2 fruit fly cellular contexts compared by ENCODE assay signal in the genomic region with DNA sequence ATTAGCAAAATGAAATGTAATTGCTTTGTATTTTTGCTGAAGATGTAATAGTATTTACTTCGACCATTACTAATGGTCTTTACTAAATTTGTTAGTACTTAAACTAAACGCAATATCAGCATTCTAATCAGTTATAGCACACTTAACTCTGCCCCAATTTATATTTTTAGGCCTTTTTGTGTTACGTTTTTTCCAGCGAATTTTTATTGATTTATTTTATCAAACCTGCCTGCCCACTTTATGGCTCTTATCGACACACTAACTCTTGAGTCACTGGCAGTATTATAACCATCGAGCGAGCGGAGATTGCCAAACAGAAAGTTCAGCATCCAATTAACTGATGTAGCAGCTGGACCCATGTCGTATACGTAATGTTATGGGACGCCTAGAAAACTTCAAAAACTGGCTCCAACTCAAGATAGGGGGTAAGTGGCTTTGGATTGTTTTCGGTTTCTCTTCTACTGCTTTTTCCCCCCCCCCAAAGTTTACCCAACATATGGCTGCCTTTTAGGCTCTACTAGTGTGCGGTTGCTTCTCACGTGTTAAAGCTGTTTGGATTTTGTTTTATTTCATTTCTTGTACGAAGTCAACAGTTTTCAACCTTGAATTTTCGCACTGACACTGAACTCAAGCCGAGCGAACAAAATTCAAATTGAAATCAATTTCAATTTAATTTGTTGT.
A peak's percentile ranks its signal among the peaks of the same experiment; 100 is the strongest.
TF ChIP-seq lines count a peak whose summit lies in the region.

No protein-coding gene starts in this region.

- no peak for TF ChIP-seq CTCF in whole organism, embryonic (GFP tag; optimal IDR thresholded peaks at IDR 0.05; lab: Kevin White, UChicago)

TF ChIP-seq in whole organism, adult, 20 proteins besides CTCF, POLR2A, EP300 and RAD21:
- TF ChIP-seq CG12768 (GFP tag; optimal IDR thresholded peaks at IDR 0.05; lab: Kevin White, UChicago) (peak; percentile 44), kay (GFP tag; lab: Kevin White, UChicago; ENCODE audit: borderline replicate concordance) (peak; percentile 80), CG5204 (GFP tag; optimal IDR thresholded peaks at IDR 0.05; lab: Kevin White, UChicago) (no peak)

TF ChIP-seq in whole organism, embryonic, 481 proteins besides CTCF, POLR2A, EP300 and RAD21 (continues in another document):
- TF ChIP-seq CG32532 (GFP tag; IDR thresholded peaks at IDR 0.05; lab: Robert Waterston, UW) (no peak), tin (GFP tag; optimal IDR thresholded peaks at IDR 0.05; lab: Kevin White, UChicago) (no peak), fd102C (GFP tag; optimal IDR thresholded peaks at IDR 0.05; lab: Kevin White, UChicago) (no peak), tio (GFP tag; optimal IDR thresholded peaks at IDR 0.05; lab: Kevin White, UChicago) (no peak), lola (GFP tag; optimal IDR thresholded peaks at IDR 0.05; lab: Kevin White, UChicago) (no peak), fd64A (GFP tag; optimal IDR thresholded peaks at IDR 0.05; lab: Kevin White, UChicago) (no peak), CG2199 (GFP tag; IDR thresholded peaks at IDR 0.05; lab: Robert Waterston, UW) (no peak), fu2 (GFP tag; optimal IDR thresholded peaks at IDR 0.05; lab: Kevin White, UChicago) (no peak), CG15073 (GFP tag; optimal IDR thresholded peaks at IDR 0.05; lab: Kevin White, UChicago) (no peak), CG7928 (GFP tag; optimal IDR thresholded peaks at IDR 0.05; lab: Kevin White, UChicago) (no peak), Xbp1 (GFP tag; optimal IDR thresholded peaks at IDR 0.05; lab: Kevin White, UChicago) (no peak), Doc2 (GFP tag; IDR thresholded peaks at IDR 0.05; lab: Robert Waterston, UW) (no peak), CG13775 (GFP tag; optimal IDR thresholded peaks at IDR 0.05; lab: Kevin White, UChicago) (no peak), otp (GFP tag; IDR thresholded peaks at IDR 0.05; lab: Robert Waterston, UW) (0 out of 3 replicates have a peak, but pooled peaks have one; percentile 26), klu (GFP tag; IDR thresholded peaks at IDR 0.05; lab: Robert Waterston, UW) (no peak), exex (tag; optimal IDR thresholded peaks at IDR 0.05; lab: Kevin White, UChicago) (peak; percentile 44), CoRest (tag; optimal IDR thresholded peaks at IDR 0.05; lab: Kevin White, UChicago) (no peak), CG1832 (GFP tag; optimal IDR thresholded peaks at IDR 0.05; lab: Kevin White, UChicago) (no peak), Fer1 (GFP tag; optimal IDR thresholded peaks at IDR 0.05; lab: Kevin White, UChicago) (no peak), gfzf (GFP tag; optimal IDR thresholded peaks at IDR 0.05; lab: Kevin White, UChicago) (no peak), CG9215 (GFP tag; IDR thresholded peaks at IDR 0.05; lab: Robert Waterston, UW) (no peak), p53 (GFP tag; optimal IDR thresholded peaks at IDR 0.05; lab: Kevin White, UChicago) (no peak), eyg (GFP tag; optimal IDR thresholded peaks at IDR 0.05; lab: Kevin White, UChicago) (no peak), CG10543 (GFP tag; optimal IDR thresholded peaks at IDR 0.05; lab: Kevin White, UChicago) (no peak), CG17568 (GFP tag; optimal IDR thresholded peaks at IDR 0.05; lab: Kevin White, UChicago) (no peak), schlank (tag; optimal IDR thresholded peaks at IDR 0.05; lab: Kevin White, UChicago) (no peak), CHES-1-like (GFP tag; optimal IDR thresholded peaks at IDR 0.05; lab: Kevin White, UChicago) (no peak), emc (GFP tag; optimal IDR thresholded peaks at IDR 0.05; lab: Kevin White, UChicago) (no peak), CG7372 (GFP tag; IDR thresholded peaks at IDR 0.05; lab: Robert Waterston, UW) (0 out of 2 replicates have a peak, but pooled peaks have one; percentile 36), H2.0 (GFP tag; IDR thresholded peaks at IDR 0.05; lab: Robert Waterston, UW) (no peak), CG16813 (GFP tag; IDR thresholded peaks at IDR 0.05; lab: Robert Waterston, UW; ENCODE audit: partially characterized antibody) (no peak), Mrtf (GFP tag; IDR thresholded peaks at IDR 0.05; lab: Robert Waterston, UW) (no peak), run (tag; optimal IDR thresholded peaks at IDR 0.05; lab: Kevin White, UChicago) (no peak), seq (GFP tag; IDR thresholded peaks at IDR 0.05; lab: Robert Waterston, UW) (no peak), CG12769 (tag; optimal IDR thresholded peaks at IDR 0.05; lab: Kevin White, UChicago) (peak; percentile 82), bbx (GFP tag; IDR thresholded peaks at IDR 0.05; lab: Robert Waterston, UW; ENCODE audit: partially characterized antibody) (no peak), CG11093 (GFP tag; IDR thresholded peaks at IDR 0.05; lab: Robert Waterston, UW) (no peak), Ptx1 (GFP tag; IDR thresholded peaks at IDR 0.05; lab: Robert Waterston, UW) (no peak), Med (GFP tag; lab: Kevin White, UChicago) (peak; percentile 52), lilli (GFP tag; optimal IDR thresholded peaks at IDR 0.05; lab: Kevin White, UChicago) (no peak), CG11085 (GFP tag; IDR thresholded peaks at IDR 0.05; lab: Robert Waterston, UW) (no peak), CG10366 (GFP tag; IDR thresholded peaks at IDR 0.05; lab: Robert Waterston, UW) (no peak), odd (GFP tag; optimal IDR thresholded peaks at IDR 0.05; lab: Kevin White, UChicago) (no peak), grau (tag; optimal IDR thresholded peaks at IDR 0.05; lab: Kevin White, UChicago) (no peak), stwl (tag; optimal IDR thresholded peaks at IDR 0.05; lab: Kevin White, UChicago) (no peak), crc (GFP tag; optimal IDR thresholded peaks at IDR 0.05; lab: Kevin White, UChicago) (no peak), CG1233 (GFP tag; optimal IDR thresholded peaks at IDR 0.05; lab: Kevin White, UChicago) (no peak), lov (optimal IDR thresholded peaks at IDR 0.05; lab: Kevin White, UChicago) (no peak), lov (GFP tag; IDR thresholded peaks at IDR 0.05; lab: Robert Waterston, UW) (peak; percentile 14; the same call in 1 of the 3 replicates), Awh (GFP tag; IDR thresholded peaks at IDR 0.05; lab: Robert Waterston, UW) (peak; percentile 75), CG10462 (GFP tag; optimal IDR thresholded peaks at IDR 0.05; lab: Kevin White, UChicago) (no peak), CG10147 (GFP tag; optimal IDR thresholded peaks at IDR 0.05; lab: Kevin White, UChicago) (peak; percentile 7), unc-4 (GFP tag; IDR thresholded peaks at IDR 0.05; lab: Robert Waterston, UW; ENCODE audit: partially characterized antibody) (no peak), CG1024 (GFP tag; IDR thresholded peaks at IDR 0.05; lab: Robert Waterston, UW) (no peak), CG16863 (GFP tag; optimal IDR thresholded peaks at IDR 0.05; lab: Kevin White, UChicago) (no peak), CG2875 (GFP tag; optimal IDR thresholded peaks at IDR 0.05; lab: Kevin White, UChicago) (no peak), az2 (GFP tag; optimal IDR thresholded peaks at IDR 0.05; lab: Kevin White, UChicago) (no peak), z (GFP tag; IDR thresholded peaks at IDR 0.05; lab: Robert Waterston, UW) (no peak), CG17829 (tag; optimal IDR thresholded peaks at IDR 0.05; lab: Kevin White, UChicago) (no peak), abd-A (tag; optimal IDR thresholded peaks at IDR 0.05; lab: Kevin White, UChicago) (peak; percentile 68), CG9797 (GFP tag; optimal IDR thresholded peaks at IDR 0.05; lab: Kevin White, UChicago) (no peak), crol (GFP tag; IDR thresholded peaks at IDR 0.05; lab: Robert Waterston, UW) (peak; percentile 70), ems (GFP tag; optimal IDR thresholded peaks at IDR 0.05; lab: Kevin White, UChicago) (no peak), crp (GFP tag; optimal IDR thresholded peaks at IDR 0.05; lab: Kevin White, UChicago) (no peak), CG12155 (GFP tag; optimal IDR thresholded peaks at IDR 0.05; lab: Kevin White, UChicago) (no peak), CG15601 (tag; optimal IDR thresholded peaks at IDR 0.05; lab: Kevin White, UChicago) (no peak), NC2β (GFP tag; optimal IDR thresholded peaks at IDR 0.05; lab: Kevin White, UChicago) (no peak), Pdp1 (GFP tag; optimal IDR thresholded peaks at IDR 0.05; lab: Kevin White, UChicago) (peak in 1 of 2 experiments; percentile 78), CG31224 (GFP tag; IDR thresholded peaks at IDR 0.05; lab: Robert Waterston, UW) (no peak), vfl (GFP tag; optimal IDR thresholded peaks at IDR 0.05; lab: Kevin White, UChicago) (no peak), CG12942 (GFP tag; optimal IDR thresholded peaks at IDR 0.05; lab: Kevin White, UChicago) (no peak), chinmo (GFP tag; IDR thresholded peaks at IDR 0.05; lab: Robert Waterston, UW; ENCODE audit: partially characterized antibody) (peak; percentile 7; the same call in 1 of the 4 replicates), CG10979 (tag; optimal IDR thresholded peaks at IDR 0.05; lab: Kevin White, UChicago) (no peak), amos (GFP tag; IDR thresholded peaks at IDR 0.05; lab: Robert Waterston, UW; ENCODE audit: partially characterized antibody) (no peak), CG3281 (GFP tag; optimal IDR thresholded peaks at IDR 0.05; lab: Kevin White, UChicago) (no peak), da (GFP tag; optimal IDR thresholded peaks at IDR 0.05; lab: Kevin White, UChicago) (no peak), CG13894 (tag; optimal IDR thresholded peaks at IDR 0.05; lab: Kevin White, UChicago) (peak; percentile 81), CG14050 (GFP tag; IDR thresholded peaks at IDR 0.05; lab: Robert Waterston, UW) (no peak), pan (optimal IDR thresholded peaks at IDR 0.05; lab: Kevin White, UChicago) (no peak), pan (GFP tag; optimal IDR thresholded peaks at IDR 0.05 in 1 of 2, IDR thresholded peaks at IDR 0.05 in 1 of 2) (no peak), sc (optimal IDR thresholded peaks at IDR 0.05; lab: Kevin White, UChicago) (no peak), sc (GFP tag; optimal IDR thresholded peaks at IDR 0.05; lab: Kevin White, UChicago) (no peak), CG8924 (tag; optimal IDR thresholded peaks at IDR 0.05; lab: Kevin White, UChicago) (no peak)
